Worm (Caenorhabditis elegans): Measurements from ENCODE around the gene nhr-234.

DNA sequence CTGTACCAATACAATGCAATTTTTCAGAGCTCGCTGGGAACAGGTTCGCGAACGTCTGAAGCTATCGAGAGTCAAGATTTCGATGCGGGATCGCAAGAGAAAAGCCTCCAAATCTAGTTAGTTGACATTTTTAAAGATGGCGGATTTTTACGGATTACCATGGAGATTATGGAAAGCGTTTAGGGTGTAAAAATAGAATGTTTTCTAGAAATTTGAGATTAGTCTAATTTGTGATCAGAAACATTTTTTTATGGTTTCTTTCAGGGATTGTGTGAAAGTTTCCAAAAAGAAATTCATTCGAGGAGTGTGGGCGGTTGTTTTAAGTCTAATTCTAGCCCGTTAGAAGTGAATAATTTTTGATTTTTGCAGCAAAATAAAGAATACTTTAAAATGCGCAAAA lies 19.3 kb downstream of the nhr-234 start:
- TF ChIP-seq tbx-2 (tag; optimal IDR thresholded peaks at IDR 0.05) (no peak), ceh-16 (tag; optimal IDR thresholded peaks at IDR 0.05) (no peak), hmg-11 (tag; optimal IDR thresholded peaks at IDR 0.05) (no peak), ama-1 (optimal IDR thresholded peaks at IDR 0.05) (no peak), mdl-1 (tag; optimal IDR thresholded peaks at IDR 0.05) (no peak), nhr-77 (tag; optimal IDR thresholded peaks at IDR 0.05) (no peak), aly-2 (tag; optimal IDR thresholded peaks at IDR 0.05) (no peak), zag-1 (tag; optimal IDR thresholded peaks at IDR 0.05) (no peak), nhr-11 (tag; optimal IDR thresholded peaks at IDR 0.05) (no peak), nhr-237 (tag; optimal IDR thresholded peaks at IDR 0.05) (no peak), lin-39 (tag; optimal IDR thresholded peaks at IDR 0.05) (no peak), fkh-10 (GFP tag; optimal IDR thresholded peaks at IDR 0.05) (no peak), ztf-4 (tag; optimal IDR thresholded peaks at IDR 0.05) (no peak)
